Worm (Caenorhabditis elegans) whole organism, young adult: ENCODE results near the gene F53A3.7.

ENCODE experiments used
- B0261.1 ChIP-seq: sonication (generic microtip); optimal IDR thresholded peaks from 2 replicates; lab custom pipeline; 2016; ENCODE audit warnings: mild to moderate bottlenecking, missing genetic modification characterization, moderate library complexity, missing compliant biosample characterization
- F10E7.11 ChIP-seq: sonication (generic microtip); optimal IDR thresholded peaks from 2 replicates; lab custom pipeline; 2017; ENCODE audit warnings: mild to moderate bottlenecking, missing genetic modification characterization, moderate library complexity, missing compliant biosample characterization
- F39B2.1 ChIP-seq: fragments of 200-800 bp; sonication (Bioruptor generic); IDR thresholded peaks from 2 replicates; pipeline ENCODE4 v1.3.6; 2022; ENCODE audit warnings: missing genetic modification reagents, missing genetic modification characterization, missing compliant biosample characterization
- F52B5.7 ChIP-seq: sonication (generic microtip); optimal IDR thresholded peaks from 2 replicates; lab custom pipeline; 2016; ENCODE audit warnings: mild to moderate bottlenecking, missing genetic modification characterization, missing compliant biosample characterization
- F55B11.4 ChIP-seq: sonication (generic microtip); optimal IDR thresholded peaks from 2 replicates; lab custom pipeline; 2016; ENCODE audit warnings: missing compliant biosample characterization, missing genetic modification characterization, borderline replicate concordance; ENCODE audit not compliant: insufficient read depth
- K12H6.12 ChIP-seq: fragments of 200-800 bp; sonication (Bioruptor generic); optimal IDR thresholded peaks from 2 replicates; lab custom pipeline; 2018; ENCODE audit warnings: mild to moderate bottlenecking, missing genetic modification characterization, missing compliant biosample characterization
- atf-7 ChIP-seq: sonication (generic microtip); optimal IDR thresholded peaks from 2 replicates; lab custom pipeline; 2017; ENCODE audit warnings: mild to moderate bottlenecking, missing genetic modification characterization, missing compliant biosample characterization
- athp-1 ChIP-seq: sonication (generic microtip); optimal IDR thresholded peaks from 2 replicates; lab custom pipeline; 2017; ENCODE audit warnings: mild to moderate bottlenecking, missing genetic modification characterization, missing compliant biosample characterization
- attf-3 ChIP-seq: fragments of 200-800 bp; sonication (Bioruptor generic); conservative IDR thresholded peaks from 2 replicates; pipeline ENCODE4 v1.3.6; 2022; ENCODE audit warnings: missing genetic modification reagents, missing genetic modification characterization, missing compliant biosample characterization
- attf-5 ChIP-seq: fragments of 200-800 bp; sonication (Bioruptor generic); optimal IDR thresholded peaks from 2 replicates; lab custom pipeline; 2018; ENCODE audit warnings: mild to moderate bottlenecking, missing genetic modification characterization, missing compliant biosample characterization
- ceh-58 ChIP-seq: fragments of 200-800 bp; sonication (Bioruptor generic); IDR thresholded peaks from 2 replicates; pipeline ENCODE4 v1.3.6; 2022; ENCODE audit warnings: missing genetic modification characterization, missing compliant biosample characterization
- chd-7 ChIP-seq: sonication (generic microtip); optimal IDR thresholded peaks from 2 replicates; lab custom pipeline; 2016; ENCODE audit warnings: mild to moderate bottlenecking, missing genetic modification characterization, moderate library complexity, missing compliant biosample characterization
- die-1 ChIP-seq: sonication (generic microtip); optimal IDR thresholded peaks from 2 replicates; lab custom pipeline; 2016; ENCODE audit warnings: missing genotype, mild to moderate bottlenecking, missing genetic modification characterization, missing compliant biosample characterization
- dpl-1 ChIP-seq: fragments of 150-350 bp; optimal IDR thresholded peaks from 2 replicates; lab custom pipeline; 2014; ENCODE audit warnings: missing biosample characterization, missing genetic modification reagents, missing genetic modification characterization
- efl-1 ChIP-seq: fragments of 150-350 bp; optimal IDR thresholded peaks from 2 replicates; lab custom pipeline; 2014; ENCODE audit warnings: missing biosample characterization, missing genetic modification reagents, missing genetic modification characterization
- egl-18 ChIP-seq: fragments of 200-800 bp; sonication (Bioruptor generic); IDR thresholded peaks from 2 replicates; pipeline ENCODE4 v1.3.6; 2022; ENCODE audit warnings: missing genetic modification reagents, missing genetic modification characterization, missing compliant biosample characterization
- egl-44 ChIP-seq: fragments of 200-800 bp; sonication (Bioruptor generic); IDR thresholded peaks from 2 replicates; pipeline ENCODE4 v1.3.6; 2022; ENCODE audit warnings: missing genetic modification reagents, missing genetic modification characterization, missing compliant biosample characterization
- egrh-3 ChIP-seq: fragments of 200-800 bp; sonication (Bioruptor generic); IDR thresholded peaks from 2 replicates; pipeline ENCODE4 v1.3.6; 2022; ENCODE audit warnings: missing genetic modification reagents, missing genetic modification characterization, missing compliant biosample characterization
- ekl-4 ChIP-seq: fragments of 200-800 bp; sonication (Bioruptor generic); IDR thresholded peaks from 2 replicates; pipeline ENCODE4 v1.3.6; 2022; ENCODE audit warnings: missing genetic modification reagents, missing genetic modification characterization, missing compliant biosample characterization
- ets-4 ChIP-seq: fragments of 200-800 bp; sonication (Bioruptor generic); optimal IDR thresholded peaks from 2 replicates; lab custom pipeline; 2018; ENCODE audit warnings: mild to moderate bottlenecking, missing genetic modification characterization, missing compliant biosample characterization
- fkh-3 ChIP-seq: sonication (generic microtip); optimal IDR thresholded peaks from 2 replicates; lab custom pipeline; 2016; ENCODE audit warnings: mild to moderate bottlenecking, missing genetic modification characterization, missing compliant biosample characterization
- hlh-12 ChIP-seq: sonication (generic microtip); optimal IDR thresholded peaks from 2 replicates; lab custom pipeline; 2016; ENCODE audit warnings: missing genetic modification characterization, missing compliant biosample characterization
- hmg-1.2 ChIP-seq: fragments of 200-800 bp; sonication (Bioruptor generic); IDR thresholded peaks from 2 replicates; pipeline ENCODE4 v1.3.6; 2022; ENCODE audit warnings: missing genetic modification reagents, missing genetic modification characterization, missing compliant biosample characterization
- hmg-20 ChIP-seq: fragments of 200-800 bp; sonication (Bioruptor generic); IDR thresholded peaks from 2 replicates; pipeline ENCODE4 v1.3.6; 2022; ENCODE audit warnings: missing genetic modification reagents, missing genetic modification characterization, missing compliant biosample characterization
- hsf-1 ChIP-seq: fragments of 200-800 bp; sonication (Bioruptor generic); IDR thresholded peaks from 2 replicates; pipeline ENCODE4 v1.3.6; 2022; ENCODE audit warnings: missing genetic modification reagents, missing genetic modification characterization, missing compliant biosample characterization
- lag-1 ChIP-seq: fragments of 200-800 bp; sonication (Bioruptor generic); IDR thresholded peaks from 2 replicates; pipeline ENCODE4 v1.3.6; 2022; ENCODE audit warnings: missing genetic modification reagents, missing genetic modification characterization, missing compliant biosample characterization
- lin-35 ChIP-seq, 3 experiments: fragments of 150-350 bp in 2 of 3; sonication (generic microtip) in 1 of 3; optimal IDR thresholded peaks; 2 replicates each; lab custom pipeline; 2014 to 2018; ENCODE audit warnings: missing biosample characterization in 3 of 3, missing genetic modification characterization in 3 of 3, missing genetic modification reagents in 3 of 3
- lsy-27 ChIP-seq: sonication (generic microtip); optimal IDR thresholded peaks from 2 replicates; lab custom pipeline; 2017; ENCODE audit warnings: missing genetic modification characterization, mild to moderate bottlenecking, missing compliant biosample characterization, antibody characterized with exemption, missing genotype, borderline replicate concordance; ENCODE audit not compliant: insufficient read depth
- madf-10 ChIP-seq: sonication (generic microtip); optimal IDR thresholded peaks from 2 replicates; lab custom pipeline; 2016; ENCODE audit warnings: mild to moderate bottlenecking, missing genetic modification characterization, missing compliant biosample characterization
- madf-8 ChIP-seq: fragments of 200-800 bp; sonication (Bioruptor generic); conservative IDR thresholded peaks from 2 replicates; pipeline ENCODE4 v1.3.6; 2022; ENCODE audit warnings: missing genetic modification reagents, missing genetic modification characterization, missing compliant biosample characterization
- mes-4 ChIP-seq: sonication (generic microtip); optimal IDR thresholded peaks from 2 replicates; lab custom pipeline; 2016; ENCODE audit warnings: missing genotype, missing genetic modification characterization, missing compliant biosample characterization
- mxl-1 ChIP-seq: sonication (generic microtip); optimal IDR thresholded peaks from 2 replicates; lab custom pipeline; 2016; ENCODE audit warnings: missing genetic modification characterization, missing compliant biosample characterization
- nfya-2 ChIP-seq: fragments of 200-800 bp; sonication (Bioruptor generic); IDR thresholded peaks from 2 replicates; pipeline ENCODE4 v1.3.6; 2022; ENCODE audit warnings: missing genetic modification reagents, missing genetic modification characterization, missing compliant biosample characterization
- nfyb-1 ChIP-seq: fragments of 200-800 bp; sonication (Bioruptor generic); IDR thresholded peaks from 2 replicates; pipeline ENCODE4 v1.3.6; 2022; ENCODE audit warnings: missing genetic modification reagents, missing genetic modification characterization, missing compliant biosample characterization
- nhr-80 ChIP-seq: sonication (generic microtip); optimal IDR thresholded peaks from 2 replicates; lab custom pipeline; 2016; ENCODE audit warnings: missing genetic modification characterization, missing compliant biosample characterization
- pbrm-1 ChIP-seq: fragments of 200-800 bp; sonication (Bioruptor generic); IDR thresholded peaks from 2 replicates; pipeline ENCODE4 v1.3.6; 2022; ENCODE audit warnings: missing genetic modification reagents, missing genetic modification characterization, missing compliant biosample characterization
- repo-1 ChIP-seq: sonication (generic microtip); optimal IDR thresholded peaks from 2 replicates; lab custom pipeline; 2017; ENCODE audit warnings: mild to moderate bottlenecking, missing genetic modification characterization, missing compliant biosample characterization
- snpc-4 ChIP-seq, 5 experiments: fragments of 150-350 bp in 1 of 5; sonication (generic microtip) in 4 of 5; optimal IDR thresholded peaks; 2 replicates each; lab custom pipeline; 2014 to 2018; ENCODE audit warnings: missing genetic modification characterization in 5 of 5, missing biosample characterization in 3 of 5, antibody characterized with exemption in 2 of 5, mild to moderate bottlenecking in 2 of 5, missing compliant biosample characterization in 2 of 5, missing genotype in 2 of 5, moderate library complexity in 2 of 5, missing genetic modification reagents in 1 of 5
- xnd-1 ChIP-seq: sonication (generic microtip); optimal IDR thresholded peaks from 2 replicates; lab custom pipeline; 2016; ENCODE audit warnings: missing genotype, missing genetic modification reagents, missing genetic modification characterization, missing compliant biosample characterization
- zfh-2 ChIP-seq: fragments of 200-800 bp; sonication (Bioruptor generic); conservative IDR thresholded peaks from 2 replicates; pipeline ENCODE4 v1.3.6; 2022; ENCODE audit warnings: missing genetic modification reagents, missing genetic modification characterization, missing compliant biosample characterization
- ztf-25 ChIP-seq: fragments of 200-800 bp; sonication (Bioruptor generic); IDR thresholded peaks from 2 replicates; pipeline ENCODE4 v1.3.6; 2022; ENCODE audit warnings: missing genetic modification reagents, missing genetic modification characterization, missing compliant biosample characterization
- ztf-6 ChIP-seq: fragments of 200-800 bp; sonication (Bioruptor generic); IDR thresholded peaks from 2 replicates; pipeline ENCODE4 v1.3.6; 2022; ENCODE audit warnings: missing genetic modification reagents, missing genetic modification characterization, missing compliant biosample characterization

The F53A3.7 gene

DNA sequence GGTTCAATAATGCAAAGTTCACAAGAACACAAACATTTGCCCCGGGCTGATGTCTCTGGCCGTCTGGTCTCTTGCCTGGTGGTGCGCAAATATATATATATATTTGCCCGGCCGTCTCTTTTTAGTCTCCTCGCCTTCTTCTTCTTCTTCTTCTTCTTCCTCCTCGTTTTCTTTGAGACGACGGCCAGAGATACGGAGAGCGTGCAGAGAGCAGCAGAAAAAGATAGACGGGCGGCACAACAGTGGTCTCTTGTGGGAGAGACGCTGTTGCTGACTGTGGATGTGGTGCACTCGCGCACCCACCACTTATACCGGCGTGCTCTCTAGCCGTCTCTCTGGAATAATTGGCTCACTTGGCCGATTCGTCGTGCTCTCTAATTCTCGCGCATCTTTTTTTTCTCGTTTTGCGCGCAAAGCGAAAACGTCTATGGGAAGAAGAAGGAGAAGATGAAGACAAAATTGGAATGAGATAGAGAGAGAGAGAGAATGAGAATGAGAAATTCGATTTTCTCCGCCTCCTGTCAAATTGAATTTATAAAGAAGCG lies 30.1 kb upstream of the F53A3.7 start (continued):
- no peak; the same call in 1 of the 2 replicates for TF ChIP-seq attf-3
- no peak for TF ChIP-seq xnd-1 (tag; lab: Kevin White, UChicago)
- TF ChIP-seq mes-4: no peak
- TF ChIP-seq ztf-25 (GFP tag; lab: Robert Waterston, UW): no peak
- TF ChIP-seq F55B11.4: no peak

DNA sequence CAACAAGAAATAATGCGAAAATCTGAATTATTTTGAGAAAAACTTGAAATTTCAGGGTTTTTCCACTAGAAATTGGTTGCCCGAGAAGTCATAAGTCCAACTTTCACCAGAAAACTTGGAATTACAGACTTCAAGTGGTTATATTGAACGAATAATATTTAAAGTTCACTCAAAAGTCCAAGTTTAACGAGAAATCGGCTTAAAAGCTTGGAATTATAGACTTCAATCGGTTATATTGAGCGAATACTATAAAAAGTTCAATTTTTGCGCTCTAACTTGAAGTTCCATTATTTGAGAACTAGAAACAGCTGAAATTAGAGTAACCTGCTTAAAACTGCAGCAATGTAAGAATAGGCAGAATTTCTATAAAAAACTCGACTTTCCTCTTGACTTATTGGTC lies 29.2 kb upstream of the F53A3.7 start:
- no peak for TF ChIP-seq dpl-1 (GFP tag; lab: Kevin White, UChicago)
- TF ChIP-seq attf-5 (GFP tag; lab: Kevin White, UChicago): no peak

DNA sequence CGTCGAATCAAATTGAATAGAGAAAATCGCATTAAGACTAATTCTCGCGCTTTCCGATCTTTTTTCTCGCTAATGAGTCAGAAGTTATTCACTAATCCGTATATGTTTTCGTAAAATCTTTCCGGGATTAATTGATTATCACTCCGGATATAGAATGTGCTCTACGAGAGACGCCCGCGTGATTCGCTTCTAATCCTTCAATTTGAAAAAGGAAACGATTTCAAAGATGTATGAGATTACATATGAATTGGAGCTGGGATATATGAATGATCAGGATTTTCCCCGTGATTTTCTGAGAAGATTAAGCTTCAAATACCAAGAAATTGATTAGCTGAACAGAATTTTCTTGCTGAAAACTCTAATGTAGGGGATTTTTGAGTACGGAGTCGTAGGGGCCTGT lies 28.8 kb upstream of the F53A3.7 start:
- no peak for TF ChIP-seq F39B2.1
- TF ChIP-seq atf-7 (tag; lab: Kevin White, UChicago): no peak
- TF ChIP-seq egrh-3: no peak
- TF ChIP-seq die-1 (tag; lab: Kevin White, UChicago): no peak
- TF ChIP-seq ets-4 (GFP tag; lab: Kevin White, UChicago): no peak
- no peak for TF ChIP-seq ceh-58
- no peak for TF ChIP-seq efl-1 (GFP tag; lab: Kevin White, UChicago)
- no peak for TF ChIP-seq madf-8

DNA sequence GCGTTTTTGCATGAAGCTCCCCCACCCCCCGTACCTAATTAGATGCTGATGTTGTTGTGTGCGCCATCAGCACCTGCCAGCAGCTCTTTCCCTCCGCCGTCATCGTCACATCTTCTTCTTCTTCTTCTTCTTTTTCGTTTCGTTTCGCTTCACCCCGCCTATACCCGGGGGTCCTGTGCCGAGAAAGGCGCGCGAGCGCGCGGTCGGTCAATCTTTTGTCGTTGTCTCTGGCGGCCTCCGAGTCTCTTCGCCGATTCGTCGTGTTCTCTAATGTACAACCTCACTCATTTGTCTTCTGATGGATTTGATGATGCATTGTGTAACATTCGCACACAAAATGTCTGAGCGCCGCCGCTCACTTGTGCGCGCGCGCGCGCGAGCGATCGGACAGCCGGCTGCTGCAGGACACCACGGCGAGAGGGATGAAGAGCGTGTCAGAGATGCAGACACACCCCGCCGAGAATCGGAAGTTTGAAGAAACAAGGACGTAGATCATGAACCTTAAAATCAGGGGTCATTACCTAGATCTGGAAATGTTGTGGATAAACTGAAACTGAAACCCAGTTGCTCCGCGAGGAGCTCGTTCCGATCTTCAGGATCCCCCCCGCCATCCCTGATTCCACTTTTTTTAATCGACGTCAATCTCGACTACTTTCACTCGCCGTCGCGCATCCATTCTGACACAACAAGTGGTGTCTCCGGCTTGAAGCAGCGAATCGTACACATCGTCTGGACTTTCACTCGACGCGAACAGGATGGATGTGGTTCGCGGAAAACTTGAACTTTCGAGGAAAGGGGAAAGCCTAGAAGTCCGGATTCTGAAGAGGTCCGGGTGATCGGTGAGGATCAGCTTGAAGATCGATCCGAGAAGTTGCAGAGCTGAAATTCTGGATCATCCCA lies 27.7 kb upstream of the F53A3.7 start:
- TF ChIP-seq mxl-1 (tag; lab: Kevin White, UChicago) (no peak), nfyb-1 (GFP tag; lab: Robert Waterston, UW) (peak; percentile 76), hsf-1 (GFP tag; lab: Robert Waterston, UW) (no peak), F52B5.7 (tag; lab: Kevin White, UChicago) (peak; percentile 27), pbrm-1 (GFP tag; lab: Robert Waterston, UW) (0 out of 2 replicates have a peak, but pooled peaks have one; percentile 33), fkh-3 (tag; lab: Kevin White, UChicago) (no peak), hmg-1.2 (peak; percentile 68), ekl-4 (GFP tag; lab: Robert Waterston, UW) (0 out of 2 replicates have a peak, but pooled peaks have one; percentile 35), athp-1 (tag; lab: Kevin White, UChicago) (peak; percentile 16), attf-3 (0 out of 2 replicates have a peak, but pooled peaks have one; percentile 48), F10E7.11 (no peak), egl-18 (GFP tag; lab: Robert Waterston, UW) (no peak), madf-10 (tag; lab: Kevin White, UChicago) (peak; percentile 95), ztf-6 (0 out of 2 replicates have a peak, but pooled peaks have one; percentile 43), nfya-2 (GFP tag; lab: Robert Waterston, UW) (no peak), B0261.1 (tag; lab: Kevin White, UChicago) (no peak), lag-1 (GFP tag; lab: Robert Waterston, UW) (0 out of 2 replicates have a peak, but pooled peaks have one; percentile 22), lin-35 (GFP tag; optimal IDR thresholded peaks at IDR 0.05; lab: Kevin White, UChicago) (peak in 1 of 3 experiments; percentile 52), nhr-80 (peak; percentile 31), repo-1 (tag; lab: Kevin White, UChicago) (no peak), hmg-20 (no peak), K12H6.12 (tag; lab: Kevin White, UChicago) (peak; percentile 92), zfh-2 (peak; percentile 99), chd-7 (peak; percentile 93), snpc-4 (GFP tag; optimal IDR thresholded peaks at IDR 0.05; lab: Kevin White, UChicago) (no peak), snpc-4 (tag; optimal IDR thresholded peaks at IDR 0.05; lab: Kevin White, UChicago) (peak in 2 of 4 experiments; percentile 32 to 38), die-1 (tag; lab: Kevin White, UChicago) (peak; percentile 49), hlh-12 (tag; lab: Kevin White, UChicago) (no peak), egl-44 (GFP tag; lab: Robert Waterston, UW) (0 out of 2 replicates have a peak, but pooled peaks have one; percentile 8), lsy-27 (no peak)
